Fruit fly (Drosophila melanogaster) whole organism, larva: Measurements from ENCODE around the gene Ugt302E1.

Source experiments
- noc ChIP-seq: fragments of 200-800 bp; sonication (Bioruptor generic); optimal IDR thresholded peaks from 3 replicates; lab custom pipeline; 2019; ENCODE audit warnings: missing biosample characterization, mild to moderate bottlenecking, missing genetic modification characterization, moderate library complexity

Gene Ugt302E1

DNA sequence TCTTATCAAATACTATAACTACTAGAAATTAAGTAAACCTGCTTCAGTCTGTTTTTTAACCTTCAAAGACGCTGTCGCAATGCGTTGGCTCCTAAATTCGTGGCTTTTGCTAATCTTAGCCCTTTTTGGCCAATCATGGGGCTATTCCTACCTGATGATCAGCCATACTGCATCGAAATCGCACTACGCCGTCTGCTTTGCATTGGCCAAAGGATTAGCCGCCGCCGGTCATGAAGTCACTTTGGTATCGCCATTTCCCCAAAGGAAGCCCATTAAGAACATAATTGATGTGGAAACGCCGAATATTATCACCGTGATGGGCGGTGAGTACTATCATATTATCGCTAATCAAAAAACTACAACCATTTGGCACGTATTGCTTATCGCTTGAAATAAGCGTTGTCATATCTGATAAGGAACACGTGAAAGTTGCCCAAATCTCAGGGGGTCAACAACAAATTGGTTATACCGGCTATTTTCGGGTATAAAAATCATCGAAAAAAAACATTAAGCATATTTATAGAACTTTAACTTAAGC, at the start of gene Ugt302E1:
Gene Ugt302E1 (plus strand): TSS at position 51 of the 538 bp plus-strand sequence.
- no peak for TF ChIP-seq noc (tag; lab: Kevin White, UChicago)

DNA sequence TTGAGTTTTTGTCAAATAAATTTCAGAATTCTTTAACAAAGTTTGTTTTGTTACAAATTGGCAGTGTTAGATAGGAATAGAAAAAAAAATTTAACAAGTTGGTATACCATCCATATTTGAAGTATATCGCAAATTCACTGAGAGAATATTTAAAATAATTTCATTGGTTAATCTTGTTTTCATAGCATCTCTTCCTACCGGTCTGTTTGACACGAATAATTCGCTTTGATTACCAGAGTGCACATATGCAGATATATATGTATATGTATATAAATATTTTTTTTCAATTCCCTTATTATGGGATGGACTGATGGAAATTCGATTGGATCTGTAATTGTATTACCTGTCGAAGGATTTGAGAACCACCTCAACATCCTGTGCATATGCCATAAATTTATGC, 38.8 kb upstream of the Ugt302E1 start, which contains the start of gene SdhCL:
Gene SdhCL (minus strand): TSS at position 101 of the 400 bp plus-strand sequence.
- TF ChIP-seq noc (tag; lab: Kevin White, UChicago), result no peak

DNA sequence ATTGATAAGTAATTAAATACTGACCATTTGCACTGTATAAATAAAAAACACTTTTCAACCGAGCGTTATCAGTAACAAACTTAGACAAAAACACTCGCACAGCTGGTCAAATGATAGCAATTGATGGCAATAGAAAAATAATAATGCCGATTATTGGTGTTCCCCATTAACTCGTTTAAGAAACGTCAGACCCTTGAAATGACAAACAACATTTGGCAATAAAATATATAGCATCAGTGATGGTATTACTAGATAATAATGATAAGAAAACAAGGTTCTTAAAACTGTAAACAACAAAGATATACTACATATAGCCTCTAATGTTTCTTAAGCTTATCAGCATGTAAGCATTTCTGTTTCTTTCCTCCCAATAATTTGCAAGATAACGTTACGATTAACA, 28.0 kb upstream of the Ugt302E1 start:
- TF ChIP-seq noc (tag; lab: Kevin White, UChicago), result peak; percentile 25

DNA sequence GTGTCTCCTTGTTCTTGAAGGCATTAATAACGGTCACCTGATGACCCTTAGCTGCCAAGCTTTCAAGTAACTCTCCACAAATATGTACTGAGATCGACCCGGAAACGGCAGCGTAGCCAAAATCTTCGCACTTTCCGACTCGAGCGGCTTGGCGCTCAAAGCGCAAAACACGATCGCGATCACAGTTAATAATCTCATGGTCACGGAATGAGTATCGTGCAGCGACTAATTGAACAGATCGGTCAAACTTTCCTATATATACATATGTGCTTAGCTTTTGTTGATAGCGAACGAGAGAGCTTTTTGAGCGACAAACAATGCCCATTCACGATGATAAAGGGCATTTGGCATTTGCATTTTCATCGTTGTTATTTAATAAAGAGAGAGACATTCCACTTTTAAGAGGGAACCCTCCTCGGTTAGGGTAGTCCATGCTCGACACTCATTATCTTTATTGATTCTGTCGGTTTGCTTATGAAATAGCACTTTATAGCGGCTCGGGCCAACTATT, 26.3 kb upstream of the Ugt302E1 start, which contains the start of gene Ugt35C1:
Gene Ugt35C1 (minus strand): TSS at position 213 of the 511 bp plus-strand sequence.
- TF ChIP-seq noc (tag; lab: Kevin White, UChicago), result no peak

DNA sequence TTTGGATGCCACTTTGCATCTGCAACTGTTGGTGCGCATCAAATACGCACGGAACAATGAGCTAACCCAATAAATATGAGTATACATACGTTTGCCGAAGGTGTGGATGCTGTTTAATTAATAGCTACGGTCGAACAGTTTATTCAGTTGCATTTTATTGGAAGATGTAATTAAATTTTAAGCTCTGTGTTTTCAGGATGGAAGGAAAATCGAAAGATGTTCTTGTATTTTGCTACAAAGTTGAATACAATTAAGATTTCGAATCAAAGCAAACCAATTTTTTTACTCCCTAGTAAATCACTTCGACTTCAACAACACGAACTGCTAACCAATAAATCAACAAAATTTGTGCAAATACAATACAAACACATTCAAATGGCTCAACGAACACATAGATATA, 17.5 kb upstream of the Ugt302E1 start, which contains the start of gene mAcon2:
Gene mAcon2 (plus strand): TSS at position 301 of the 400 bp plus-strand sequence.
- no peak for TF ChIP-seq noc (tag; lab: Kevin White, UChicago)

DNA sequence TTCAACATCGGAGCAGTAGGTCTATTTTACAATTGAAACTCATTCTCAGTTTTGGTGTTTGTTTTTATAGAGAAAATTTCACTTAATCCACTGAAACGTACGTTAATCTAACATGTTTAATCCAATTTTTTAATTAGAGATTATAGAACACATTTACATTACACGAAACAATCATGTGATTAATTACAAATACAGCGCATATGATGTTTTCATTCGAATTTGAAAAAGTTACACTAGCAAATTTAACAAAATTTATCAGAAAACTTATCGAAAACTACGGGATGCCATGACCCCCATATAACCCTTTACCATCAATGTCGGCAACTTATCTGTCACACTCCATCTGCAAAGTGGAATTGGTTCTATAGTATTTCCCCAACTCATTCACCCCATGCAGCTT, 9.3 kb upstream of the Ugt302E1 start, which contains the start of gene CheA86a:
Gene CheA86a (minus strand): TSS at position 101 of the 400 bp plus-strand sequence.
- TF ChIP-seq noc (tag; lab: Kevin White, UChicago), result no peak

DNA sequence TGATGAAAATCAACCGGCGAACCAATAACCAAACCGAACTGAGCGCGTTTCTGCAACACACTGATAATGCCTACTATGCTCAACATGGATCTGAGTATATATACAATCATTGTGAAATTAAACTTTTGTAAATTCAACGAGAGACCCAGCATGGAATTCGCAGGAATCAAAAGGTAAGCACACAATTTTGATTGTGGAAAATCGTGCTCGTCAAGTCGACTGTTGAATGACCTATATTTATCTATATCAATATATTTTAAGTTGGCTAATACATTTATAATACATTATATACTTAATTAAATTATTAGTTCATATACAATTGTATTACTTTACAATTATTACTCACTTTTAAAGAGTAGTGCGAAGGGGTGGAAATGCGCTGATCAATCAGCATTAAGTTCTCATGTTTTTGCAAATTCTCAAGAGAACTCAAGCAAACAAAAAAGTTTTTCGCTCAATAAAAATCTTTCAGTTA, 590 bp upstream of the Ugt302E1 start, which contains the start of gene Ugt302K1:
Gene Ugt302K1 (minus strand): TSS at position 51 of the 475 bp plus-strand sequence.
- TF ChIP-seq noc (tag; lab: Kevin White, UChicago), result no peak

DNA sequence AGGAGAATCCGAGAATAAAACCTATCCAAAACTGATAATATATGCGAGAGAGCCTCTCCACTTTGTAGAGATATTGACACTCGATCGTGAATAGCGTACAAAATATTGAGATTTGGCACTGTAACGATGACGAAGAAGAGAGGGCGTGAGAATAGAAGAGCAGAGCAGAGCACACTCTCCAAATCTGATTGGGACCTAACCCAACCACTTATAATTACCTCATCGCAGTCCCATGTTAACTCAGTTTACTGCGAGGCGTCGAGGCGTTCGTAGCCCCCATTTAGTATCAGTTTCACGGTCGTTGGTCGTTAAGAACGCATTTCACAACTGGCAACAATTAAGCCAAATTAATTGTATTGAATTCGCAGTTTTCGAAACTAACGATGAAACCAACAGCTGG, 2.4 kb downstream of the Ugt302E1 start, which contains the start of gene Ugt302C1:
Gene Ugt302C1 (plus strand): TSS at position 241 of the 400 bp plus-strand sequence.
- TF ChIP-seq noc (tag; lab: Kevin White, UChicago), result peak; percentile 1

DNA sequence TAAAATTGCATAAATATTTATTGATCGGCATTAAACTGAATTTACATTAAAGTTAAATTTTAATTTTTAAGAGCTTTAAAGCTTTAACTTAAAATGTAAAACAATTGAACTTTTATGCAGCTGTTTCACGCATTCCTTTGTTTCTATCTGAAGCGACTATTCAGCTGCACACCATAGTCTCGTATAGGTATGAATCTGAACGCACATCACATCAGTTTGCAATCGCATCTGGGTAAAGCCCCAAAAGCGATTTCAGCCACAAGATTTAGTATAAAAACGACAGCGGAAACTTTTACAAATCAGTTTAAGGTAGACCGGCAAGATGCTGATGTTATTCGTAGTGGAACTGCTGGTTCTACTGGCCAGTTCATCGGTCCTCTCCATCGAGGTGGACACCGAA, 6.5 kb downstream of the Ugt302E1 start, which contains the start of gene CG4757:
Gene CG4757 (plus strand): TSS at position 301 of the 400 bp plus-strand sequence.
- TF ChIP-seq noc (tag; lab: Kevin White, UChicago), result no peak

DNA sequence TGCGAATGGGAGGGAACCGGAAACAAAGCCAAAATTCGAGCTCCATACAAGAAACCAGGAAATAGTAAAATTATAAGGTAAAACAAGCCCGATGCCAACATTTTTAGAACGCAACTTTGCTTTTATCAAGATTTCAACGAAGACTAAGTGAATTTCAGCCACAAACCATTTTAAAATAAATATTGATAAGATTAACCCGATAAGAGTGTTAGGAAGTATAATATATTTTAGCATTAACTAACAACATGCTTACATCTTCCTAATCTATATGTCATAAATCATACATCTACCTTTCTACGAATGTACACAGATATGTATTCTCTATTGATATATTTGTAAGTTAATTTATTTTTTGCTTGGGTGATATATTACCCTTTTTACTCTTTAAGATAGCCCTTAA, 11.5 kb downstream of the Ugt302E1 start, which contains the start of gene Ugt35E1:
Gene Ugt35E1 (minus strand): TSS at position 101 of the 400 bp plus-strand sequence.
- no peak for TF ChIP-seq noc (tag; lab: Kevin White, UChicago)

DNA sequence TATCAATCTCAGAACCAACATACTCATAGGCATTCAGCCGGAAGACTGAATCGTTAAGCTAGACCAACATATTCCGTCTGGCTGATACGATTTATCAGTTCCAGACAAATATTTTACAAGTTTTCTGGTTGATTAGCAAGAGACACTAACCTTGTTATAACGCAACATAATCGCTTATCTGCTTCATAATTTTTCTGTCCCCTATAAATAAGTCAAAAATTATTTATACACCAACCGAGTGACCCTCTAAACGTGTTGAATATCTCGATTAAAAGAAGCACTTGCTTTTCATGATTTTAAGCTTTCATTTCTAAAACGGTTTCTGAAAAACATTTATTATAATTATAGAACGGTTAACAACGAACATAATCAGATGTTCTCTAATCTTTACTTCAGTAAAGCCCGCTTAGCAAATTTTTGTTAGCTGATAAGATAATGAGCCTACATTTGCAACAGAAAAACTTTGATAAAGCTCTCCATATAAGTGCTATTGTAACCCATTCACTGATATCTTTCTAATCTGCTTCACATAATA, 13.6 kb downstream of the Ugt302E1 start, which contains the start of gene Ugt35E2:
Gene Ugt35E2 (minus strand): TSS at position 51 of the 535 bp plus-strand sequence.
- no peak for TF ChIP-seq noc (tag; lab: Kevin White, UChicago)

DNA sequence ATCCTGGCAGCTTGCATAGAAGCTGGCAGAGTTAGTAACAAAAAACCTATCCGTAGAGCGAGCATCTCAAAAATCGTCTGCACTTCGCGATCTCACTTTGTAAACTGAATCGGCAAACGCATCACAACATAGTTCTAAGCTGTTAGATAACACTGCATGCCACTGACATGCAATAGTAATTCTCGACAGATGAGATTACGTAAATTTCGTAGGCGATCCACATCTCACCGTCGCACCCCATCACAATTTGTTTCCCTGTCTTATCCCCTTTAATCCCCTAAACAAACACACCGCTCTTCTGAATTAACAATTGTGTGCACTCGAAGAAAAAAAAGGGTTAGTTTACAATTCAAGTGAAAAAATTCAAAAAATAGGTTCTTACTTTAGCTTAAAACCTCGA, 15.7 kb downstream of the Ugt302E1 start, which contains the start of gene Ugt35B1:
Gene Ugt35B1 (minus strand): TSS at position 101 of the 400 bp plus-strand sequence.
- no peak for TF ChIP-seq noc (tag; lab: Kevin White, UChicago)

DNA sequence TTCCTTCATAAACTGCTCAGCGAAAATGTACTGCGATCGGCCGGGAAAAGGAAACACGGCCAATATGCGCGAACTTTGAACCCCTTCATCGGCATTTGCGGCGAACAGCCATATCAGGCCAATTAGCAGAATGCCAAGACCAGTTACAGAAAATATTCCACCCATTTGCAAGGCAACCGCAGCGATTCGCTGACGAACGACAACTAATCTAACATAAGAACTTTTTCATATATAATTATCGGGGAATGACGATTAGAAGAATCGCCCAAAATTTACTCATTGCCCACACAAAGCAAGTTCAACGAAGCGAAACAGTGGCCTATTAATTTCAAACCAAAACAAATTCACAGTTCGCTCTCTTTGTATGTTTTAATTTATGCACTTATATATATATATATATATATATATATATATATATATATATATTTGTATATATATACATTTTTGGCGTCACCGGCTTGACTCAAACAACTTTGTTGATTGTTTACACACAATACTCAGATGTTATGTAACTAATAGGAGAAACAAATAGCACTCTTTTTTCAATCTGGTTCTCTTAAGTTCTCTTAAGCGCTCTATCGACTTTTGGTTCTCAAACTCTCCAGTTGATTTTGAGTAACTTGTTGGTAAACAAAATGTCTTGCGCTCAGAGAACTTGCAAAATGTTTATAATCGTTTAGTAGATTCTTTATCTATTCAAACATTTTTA, 18.2 kb downstream of the Ugt302E1 start, which contains the start of gene Ugt35A1:
Gene Ugt35A1 (minus strand): TSS at position 205 of the 709 bp plus-strand sequence.
- TF ChIP-seq noc (tag; lab: Kevin White, UChicago), result no peak

DNA sequence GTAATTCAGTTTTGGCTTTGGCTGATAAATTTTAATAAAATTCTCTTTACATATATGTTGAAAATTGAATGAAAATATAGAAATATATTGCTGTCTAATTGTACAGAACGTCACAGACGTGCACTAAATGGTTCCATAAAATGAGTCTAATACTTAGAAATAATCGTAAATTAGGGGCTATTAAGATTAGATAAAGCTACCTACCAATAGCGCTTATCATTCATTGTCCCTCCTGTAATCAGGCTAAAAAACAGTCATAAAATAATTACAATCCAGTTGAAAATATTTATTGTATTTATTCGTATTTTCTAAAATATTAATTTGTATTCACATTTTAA, 18.7 kb downstream of the Ugt302E1 start:
- peak; percentile 37 for TF ChIP-seq noc (tag; lab: Kevin White, UChicago)

DNA sequence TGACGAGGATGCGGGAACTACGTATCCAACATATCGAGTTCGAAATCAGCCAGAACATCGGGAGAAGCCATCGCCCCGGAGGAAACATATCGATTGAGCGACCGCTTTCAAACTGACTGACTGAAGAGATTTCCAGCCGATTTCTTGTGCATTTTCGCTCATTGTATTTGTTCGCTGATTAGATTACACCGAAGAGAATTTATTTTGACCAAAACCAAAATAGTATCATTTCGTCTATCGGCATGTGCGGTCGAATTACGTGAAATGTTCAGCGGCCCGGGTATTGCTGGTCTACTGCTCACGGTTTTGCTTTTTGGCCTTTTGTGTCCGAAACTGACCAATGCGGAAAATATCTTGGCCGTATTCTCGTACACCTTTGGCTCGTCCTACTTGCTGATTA, 20.9 kb downstream of the Ugt302E1 start, which contains the start of the genes Ugt304A1 and Ugt303A1:
Gene Ugt304A1 (minus strand): TSS at position 101 of the 400 bp plus-strand sequence.
Gene Ugt303A1 (plus strand): TSS at position 222 of the 400 bp plus-strand sequence.
- TF ChIP-seq noc (tag; lab: Kevin White, UChicago), result no peak
